Fruit fly (Drosophila melanogaster) whole organism, pupa: ENCODE measurements around the gene CG32845.

Source experiments
- CG10348 ChIP-seq: fragments of 200-800 bp; sonication (Bioruptor generic); IDR thresholded peaks from 2 replicates; pipeline ENCODE4 v1.3.6; 2022; ENCODE audit warnings: missing biosample characterization, missing genetic modification characterization
- CG12605 ChIP-seq: fragments of 200-800 bp; sonication (Bioruptor generic); IDR thresholded peaks from 2 replicates; pipeline ENCODE4 v1.3.6; 2022; ENCODE audit warnings: missing biosample characterization, missing genetic modification characterization
- CG13204 ChIP-seq: fragments of 200-800 bp; sonication (Bioruptor generic); optimal IDR thresholded peaks from 2 replicates; lab custom pipeline; 2018; ENCODE audit warnings: missing biosample characterization, mild to moderate bottlenecking, missing genetic modification characterization, moderate library complexity
- CG14655 ChIP-seq: fragments of 200-800 bp; sonication (Bioruptor generic); optimal IDR thresholded peaks from 3 replicates; lab custom pipeline; 2017; ENCODE audit warnings: mild to moderate bottlenecking, missing biosample characterization, missing genetic modification reagents, missing genetic modification characterization
- CG15710 ChIP-seq: fragments of 200-800 bp; sonication (Bioruptor generic); optimal IDR thresholded peaks from 2 replicates; lab custom pipeline; 2018; ENCODE audit warnings: missing biosample characterization, mild to moderate bottlenecking, missing genetic modification characterization, moderate library complexity
- CG17806 ChIP-seq: fragments of 200-800 bp; sonication (Bioruptor generic); optimal IDR thresholded peaks from 2 replicates; lab custom pipeline; 2018; ENCODE audit warnings: missing biosample characterization, mild to moderate bottlenecking, missing genetic modification characterization, moderate library complexity
- CG32121 ChIP-seq: fragments of 200-800 bp; sonication (Bioruptor generic); IDR thresholded peaks from 2 replicates; pipeline ENCODE4 v1.3.6; 2022; ENCODE audit warnings: missing biosample characterization, missing genetic modification characterization
- CG34367 ChIP-seq: fragments of 200-800 bp; sonication (Bioruptor generic); optimal IDR thresholded peaks from 2 replicates; lab custom pipeline; 2018; ENCODE audit warnings: missing biosample characterization, mild to moderate bottlenecking, missing genetic modification characterization
- CG4496 ChIP-seq: fragments of 200-800 bp; sonication (Bioruptor generic); IDR thresholded peaks from 3 replicates; pipeline ENCODE4 v1.3.6; 2022; ENCODE audit warnings: missing biosample characterization, missing genetic modification characterization
- CG8159 ChIP-seq: fragments of 200-800 bp; sonication (Bioruptor generic); optimal IDR thresholded peaks from 3 replicates; lab custom pipeline; 2018; ENCODE audit warnings: missing biosample characterization, mild to moderate bottlenecking, missing genetic modification characterization, moderate library complexity
- CG8301 ChIP-seq: fragments of 200-800 bp; sonication (Bioruptor generic); optimal IDR thresholded peaks from 2 replicates; lab custom pipeline; 2018; ENCODE audit warnings: missing biosample characterization, mild to moderate bottlenecking, missing genetic modification characterization
- CG9948 ChIP-seq: fragments of 200-800 bp; sonication (Bioruptor generic); optimal IDR thresholded peaks from 2 replicates; lab custom pipeline; 2018; ENCODE audit warnings: missing biosample characterization, mild to moderate bottlenecking, missing genetic modification characterization, moderate library complexity
- D1 ChIP-seq: fragments of 200-800 bp; sonication (Bioruptor generic); optimal IDR thresholded peaks from 2 replicates; lab custom pipeline; 2018; ENCODE audit warnings: missing biosample characterization, mild to moderate bottlenecking, missing genetic modification characterization, moderate library complexity
- EcR ChIP-seq: fragments of 200-800 bp; sonication (Bioruptor generic); optimal IDR thresholded peaks from 3 replicates; lab custom pipeline; 2019; ENCODE audit warnings: missing biosample characterization, missing genetic modification characterization, mild to moderate bottlenecking, moderate library complexity, missing genetic modification reagents
- Ets98B ChIP-seq: fragments of 200-800 bp; sonication (Bioruptor generic); IDR thresholded peaks from 2 replicates; pipeline ENCODE4 v1.3.6; 2022; ENCODE audit warnings: missing biosample characterization, missing genetic modification characterization
- Pif1A ChIP-seq: fragments of 200-800 bp; sonication (Bioruptor generic); optimal IDR thresholded peaks from 3 replicates; lab custom pipeline; 2016; ENCODE audit warnings: missing biosample characterization, missing genetic modification characterization
- Pif1B ChIP-seq: fragments of 200-800 bp; sonication (Bioruptor generic); optimal IDR thresholded peaks from 3 replicates; lab custom pipeline; 2016; ENCODE audit warnings: missing biosample characterization, missing genetic modification characterization
- Snoo ChIP-seq: fragments of 200-800 bp; sonication (Bioruptor generic); optimal IDR thresholded peaks from 3 replicates; lab custom pipeline; 2017; ENCODE audit warnings: missing biosample characterization, mild to moderate bottlenecking, missing genetic modification characterization, inconsistent platforms
- fd96Ca ChIP-seq: fragments of 200-800 bp; sonication (Bioruptor generic); IDR thresholded peaks from 3 replicates; pipeline ENCODE4 v1.3.6; 2022; ENCODE audit warnings: missing biosample characterization, missing genetic modification characterization
- gl ChIP-seq: fragments of 200-800 bp; sonication (Bioruptor generic); optimal IDR thresholded peaks from 2 replicates; lab custom pipeline; 2018; ENCODE audit warnings: missing biosample characterization, mild to moderate bottlenecking, missing genetic modification characterization
- rn ChIP-seq: fragments of 200-800 bp; sonication (Bioruptor generic); IDR thresholded peaks from 2 replicates; pipeline ENCODE4 v1.3.6; 2022; ENCODE audit warnings: missing biosample characterization, missing genetic modification characterization

The CG32845 gene

dm6 chr3L:263500-264377, 9.5 kb downstream of the CG32845 start:
- TF ChIP-seq fd96Ca (GFP tag; lab: Robert Waterston, UW) (0 out of 3 replicates have a peak, but pooled peaks have one; percentile 33), CG14655 (GFP tag; lab: Kevin White, UChicago) (no peak)
- TF ChIP-seq, all 21 proteins: peak for 1

dm6 chr3L:262724-263177, 10.4 kb downstream of the CG32845 start:
- TF ChIP-seq CG4496 (GFP tag; lab: Robert Waterston, UW) (0 out of 3 replicates have a peak, but pooled peaks have one; percentile 29), fd96Ca (GFP tag; lab: Robert Waterston, UW) (0 out of 3 replicates have a peak, but pooled peaks have one; percentile 16), D1 (tag; lab: Kevin White, UChicago) (no peak), EcR (peak; percentile 44), CG8159 (tag; lab: Kevin White, UChicago) (no peak), Ets98B (no peak), CG15710 (tag; lab: Kevin White, UChicago) (no peak)

DNA sequence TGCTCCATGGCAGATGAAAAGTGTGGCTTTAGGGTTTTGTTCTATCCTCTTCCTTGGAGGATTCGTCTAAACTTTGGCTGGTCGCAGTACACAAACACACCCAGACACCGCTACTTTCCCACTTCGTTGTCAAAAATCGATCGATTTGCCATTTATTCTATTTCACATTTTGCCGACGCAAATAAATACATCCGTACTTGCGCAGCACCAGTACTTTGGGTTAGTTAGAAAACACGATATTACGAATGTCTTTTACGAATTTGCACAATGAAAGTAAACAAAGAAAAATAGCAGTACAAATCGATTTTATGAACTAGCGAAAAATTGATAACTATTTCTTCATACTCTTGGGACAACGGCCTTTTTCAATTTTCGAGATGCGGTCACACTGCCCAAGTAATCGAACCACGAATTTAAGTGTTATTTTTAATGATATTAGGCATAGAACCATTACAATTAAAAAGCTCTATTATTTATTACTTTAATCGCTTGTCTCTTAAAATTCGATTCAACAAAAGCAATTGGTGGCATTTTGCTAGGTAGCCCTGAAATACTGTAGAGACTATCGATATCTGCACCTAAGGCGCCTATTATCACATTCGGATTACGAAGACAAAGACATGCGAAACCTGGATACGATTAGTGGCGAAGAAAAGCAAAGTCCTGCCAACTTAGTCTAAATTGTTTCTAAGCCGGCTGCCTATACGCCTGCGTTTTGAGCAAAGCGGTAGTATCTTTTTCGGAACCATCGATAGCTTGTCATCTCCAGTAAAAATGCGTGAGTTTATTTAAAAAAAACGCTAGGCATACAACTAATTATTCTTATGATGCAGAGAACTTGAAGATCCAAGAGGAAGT, 15.3 kb downstream of the CG32845 start, which contains the start of the genes DIP2 and wac:
DIP2 (minus strand) TSS at position 337 of the 858 bp plus-strand sequence.
wac (plus strand) TSS at position 559 of the 858 bp plus-strand sequence.
- TF ChIP-seq D1 (tag; lab: Kevin White, UChicago), result no peak
- TF ChIP-seq EcR, result peak; percentile 55
- peak; percentile 62; the same call in 2 of the 3 replicates for TF ChIP-seq fd96Ca (GFP tag; lab: Robert Waterston, UW)
- no peak for TF ChIP-seq CG13204 (GFP tag; lab: Kevin White, UChicago)
- TF ChIP-seq CG8159 (tag; lab: Kevin White, UChicago), result no peak
- no peak for TF ChIP-seq Pif1B (GFP tag; lab: Kevin White, UChicago)
- no peak for TF ChIP-seq CG34367 (tag; lab: Kevin White, UChicago)
- TF ChIP-seq rn (GFP tag; lab: Robert Waterston, UW), result peak; percentile 40; the same call in 1 of the 2 replicates
- no peak for TF ChIP-seq CG10348
- peak; percentile 46 for TF ChIP-seq Ets98B
- TF ChIP-seq CG9948 (tag; lab: Kevin White, UChicago), result no peak
- no peak for TF ChIP-seq CG12605 (GFP tag; lab: Robert Waterston, UW)
- peak; percentile 22 for TF ChIP-seq CG17806 (tag; lab: Kevin White, UChicago)
- no peak for TF ChIP-seq Pif1A (GFP tag; lab: Kevin White, UChicago)
- peak; percentile 22 for TF ChIP-seq CG15710 (tag; lab: Kevin White, UChicago)
- TF ChIP-seq CG32121 (GFP tag; lab: Robert Waterston, UW), result no peak
- TF ChIP-seq CG4496 (GFP tag; lab: Robert Waterston, UW), result no peak
- no peak for TF ChIP-seq CG8301 (tag; lab: Kevin White, UChicago)
- peak; percentile 39 for TF ChIP-seq Snoo (tag; lab: Kevin White, UChicago)
- no peak for TF ChIP-seq gl (tag; lab: Kevin White, UChicago)

DNA sequence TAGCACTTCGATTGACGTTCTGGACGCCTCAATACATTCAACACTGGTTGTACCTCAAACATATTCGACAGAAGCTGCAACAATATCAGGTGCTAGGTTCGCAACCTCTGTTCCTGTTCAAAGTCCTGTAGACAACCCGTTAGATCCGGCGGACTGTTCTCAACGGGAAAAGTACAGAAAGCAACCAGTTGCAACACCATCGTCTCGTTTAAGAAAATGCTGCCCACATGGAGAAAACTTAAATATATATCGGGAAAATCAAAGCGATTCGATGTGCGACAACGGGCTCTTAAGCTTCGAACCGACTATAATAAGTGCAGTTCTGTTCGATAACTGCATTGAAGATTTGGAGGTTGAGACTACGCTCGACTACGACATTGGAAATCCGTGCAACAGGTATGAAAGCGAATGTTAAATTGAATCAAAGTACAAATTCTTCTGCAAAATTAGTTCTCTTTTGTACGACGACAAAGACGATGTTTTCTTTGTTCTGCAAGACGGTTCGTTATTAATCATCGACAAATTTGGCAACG, 24.9 kb downstream of the CG32845 start:
- TF ChIP-seq CG10348 (no peak), CG8301 (tag; lab: Kevin White, UChicago) (no peak), CG32121 (GFP tag; lab: Robert Waterston, UW) (no peak)

- TF ChIP-seq CG13204 (GFP tag; lab: Kevin White, UChicago), result no peak
- TF ChIP-seq D1 (tag; lab: Kevin White, UChicago), result no peak
- TF ChIP-seq CG12605 (GFP tag; lab: Robert Waterston, UW), result no peak
- TF ChIP-seq CG10348, result no peak
- TF ChIP-seq CG34367 (tag; lab: Kevin White, UChicago), result no peak
- no peak for TF ChIP-seq fd96Ca (GFP tag; lab: Robert Waterston, UW)
- TF ChIP-seq Pif1B (GFP tag; lab: Kevin White, UChicago), result no peak
Measured at dm6 chr3L:247482-248225, 25.5 kb downstream of the CG32845 start, which contains the start of gene mthl14. mthl14 (plus strand) TSS chr3L:247491.
